Worm (Caenorhabditis elegans) whole organism, L1 larva: Measurements from ENCODE around the gene M01F1.9.

Experiments used
- C16A3.4 ChIP-seq: fragments of 150-350 bp; optimal IDR thresholded peaks from 2 replicates; lab custom pipeline; 2014; ENCODE audit warnings: missing biosample characterization, missing genetic modification characterization
- C34B4.2 ChIP-seq: sonication (generic microtip); optimal IDR thresholded peaks from 2 replicates; lab custom pipeline; 2017; ENCODE audit warnings: mild to moderate bottlenecking, missing genetic modification characterization, missing compliant biosample characterization
- alr-1 ChIP-seq: fragments of 200-800 bp; sonication (Bioruptor generic); optimal IDR thresholded peaks from 2 replicates; lab custom pipeline; 2018; ENCODE audit warnings: borderline replicate concordance, mild to moderate bottlenecking, missing genetic modification characterization, missing compliant biosample characterization
- blmp-1 ChIP-seq: fragments of 150-350 bp; optimal IDR thresholded peaks from 2 replicates; lab custom pipeline; 2014; ENCODE audit warnings: missing biosample characterization, missing genetic modification characterization
- ceh-63 ChIP-seq: fragments of 200-800 bp; sonication (Bioruptor generic); optimal IDR thresholded peaks from 2 replicates; lab custom pipeline; 2018; ENCODE audit warnings: mild to moderate bottlenecking, missing genetic modification characterization, missing compliant biosample characterization
- ceh-8 ChIP-seq: fragments of 200-800 bp; sonication (Bioruptor generic); optimal IDR thresholded peaks from 2 replicates; lab custom pipeline; 2018; ENCODE audit warnings: mild to moderate bottlenecking, missing genetic modification characterization, moderate library complexity, missing compliant biosample characterization
- ceh-82 ChIP-seq, 3 experiments: fragments of 150-350 bp in 1 of 3; sonication (generic microtip) in 2 of 3; optimal IDR thresholded peaks; 2 replicates each; lab custom pipeline; 2014 to 2017; ENCODE audit warnings: missing biosample characterization in 3 of 3, missing genetic modification characterization in 3 of 3
- dpl-1 ChIP-seq, 3 experiments: fragments of 150-350 bp in 2 of 3; sonication (generic microtip) in 1 of 3; optimal IDR thresholded peaks; 2 replicates each; lab custom pipeline; 2014 to 2017; ENCODE audit warnings: missing biosample characterization in 3 of 3, missing genetic modification characterization in 3 of 3, missing genetic modification reagents in 3 of 3
- efl-3 ChIP-seq: fragments of 200-800 bp; sonication (Bioruptor generic); optimal IDR thresholded peaks from 2 replicates; lab custom pipeline; 2018; ENCODE audit warnings: mild to moderate bottlenecking, missing genetic modification characterization, missing compliant biosample characterization
- egl-27 ChIP-seq, 2 experiments: fragments of 150-350 bp in 1 of 2; sonication (generic microtip); optimal IDR thresholded peaks; 3 replicates each; lab custom pipeline; 2017 to 2018; ENCODE audit warnings: missing biosample characterization in 2 of 2, missing genetic modification characterization in 2 of 2, missing genetic modification reagents in 2 of 2
- grh-1 ChIP-seq: fragments of 200-800 bp; sonication (Bioruptor generic); IDR thresholded peaks from 2 replicates; pipeline ENCODE4 v1.3.6; 2022; ENCODE audit warnings: missing genetic modification reagents, missing genetic modification characterization, missing compliant biosample characterization
- hlh-17 ChIP-seq: fragments of 200-800 bp; sonication (Bioruptor generic); optimal IDR thresholded peaks from 2 replicates; lab custom pipeline; 2018; ENCODE audit warnings: missing genetic modification characterization, mild to moderate bottlenecking, missing compliant biosample characterization, moderate library complexity, borderline replicate concordance
- hlh-4 ChIP-seq: sonication (generic microtip); optimal IDR thresholded peaks from 2 replicates; lab custom pipeline; 2016; ENCODE audit warnings: mild to moderate bottlenecking, missing genetic modification characterization, missing compliant biosample characterization
- hpl-2 ChIP-seq: fragments of 150-350 bp; optimal IDR thresholded peaks from 2 replicates; lab custom pipeline; 2014; ENCODE audit warnings: missing biosample characterization, missing genetic modification reagents, missing genetic modification characterization
- irx-1 ChIP-seq: sonication (generic microtip); optimal IDR thresholded peaks from 2 replicates; lab custom pipeline; 2016; ENCODE audit warnings: missing genetic modification characterization, missing compliant biosample characterization
- isw-1 ChIP-seq: fragments of 200-800 bp; sonication (Bioruptor generic); IDR thresholded peaks from 2 replicates; pipeline ENCODE4 v1.3.6; 2022; ENCODE audit warnings: missing genetic modification characterization, missing compliant biosample characterization
- lin-14 ChIP-seq: fragments of 200-800 bp; sonication (Bioruptor generic); optimal IDR thresholded peaks from 2 replicates; lab custom pipeline; 2018; ENCODE audit warnings: mild to moderate bottlenecking, missing genetic modification characterization, moderate library complexity, missing compliant biosample characterization
- lin-35 ChIP-seq, 2 experiments: fragments of 150-350 bp; optimal IDR thresholded peaks; 2 replicates each; lab custom pipeline; 2014; ENCODE audit warnings: missing biosample characterization in 2 of 2, missing genetic modification characterization in 2 of 2, missing genetic modification reagents in 2 of 2
- lin-39 ChIP-seq: fragments of 150-350 bp; optimal IDR thresholded peaks from 2 replicates; lab custom pipeline; 2014; ENCODE audit warnings: missing biosample characterization, missing genetic modification reagents, missing genetic modification characterization
- lir-3 ChIP-seq: sonication (generic microtip); optimal IDR thresholded peaks from 2 replicates; lab custom pipeline; 2016; ENCODE audit warnings: mild to moderate bottlenecking, missing genetic modification characterization, moderate library complexity, missing compliant biosample characterization; ENCODE audit not compliant: poor library complexity
- mab-9 ChIP-seq: fragments of 200-800 bp; sonication (Bioruptor generic); IDR thresholded peaks from 2 replicates; pipeline ENCODE4 v1.3.6; 2022; ENCODE audit warnings: missing genetic modification reagents, missing genetic modification characterization, missing compliant biosample characterization
- mdl-1 ChIP-seq, 2 experiments: fragments of 150-350 bp; optimal IDR thresholded peaks; 2 replicates each; lab custom pipeline; 2014 to 2017; ENCODE audit warnings: missing biosample characterization in 2 of 2, missing genetic modification characterization in 2 of 2, inconsistent platforms in 1 of 2
- mep-1 ChIP-seq: fragments of 150-350 bp; optimal IDR thresholded peaks from 2 replicates; lab custom pipeline; 2014; ENCODE audit warnings: missing biosample characterization, missing genetic modification characterization
- nhr-11 ChIP-seq: fragments of 150-350 bp; optimal IDR thresholded peaks from 2 replicates; lab custom pipeline; 2014; ENCODE audit warnings: missing biosample characterization, missing genetic modification characterization
- nhr-20 ChIP-seq: sonication (generic microtip); optimal IDR thresholded peaks from 2 replicates; lab custom pipeline; 2016; ENCODE audit warnings: mild to moderate bottlenecking, missing genetic modification characterization, missing compliant biosample characterization
- nhr-237 ChIP-seq: fragments of 150-350 bp; optimal IDR thresholded peaks from 2 replicates; lab custom pipeline; 2014; ENCODE audit warnings: missing biosample characterization, missing genetic modification characterization
- nhr-28 ChIP-seq: fragments of 150-350 bp; optimal IDR thresholded peaks from 2 replicates; lab custom pipeline; 2014; ENCODE audit warnings: missing biosample characterization, missing genetic modification characterization
- nhr-47 ChIP-seq: sonication (generic microtip); optimal IDR thresholded peaks from 2 replicates; lab custom pipeline; 2016; ENCODE audit warnings: mild to moderate bottlenecking, missing genetic modification characterization, moderate library complexity, missing compliant biosample characterization
- nhr-71 ChIP-seq: sonication (generic microtip); optimal IDR thresholded peaks from 2 replicates; lab custom pipeline; 2016; ENCODE audit warnings: mild to moderate bottlenecking, missing genetic modification characterization, moderate library complexity, missing compliant biosample characterization
- nhr-76 ChIP-seq: sonication (generic microtip); optimal IDR thresholded peaks from 2 replicates; lab custom pipeline; 2017; ENCODE audit warnings: missing biosample characterization, missing genetic modification characterization
- nhr-77 ChIP-seq: fragments of 150-350 bp; optimal IDR thresholded peaks from 2 replicates; lab custom pipeline; 2014; ENCODE audit warnings: missing biosample characterization, missing genetic modification characterization
- nhr-90 ChIP-seq: sonication (generic microtip); optimal IDR thresholded peaks from 2 replicates; lab custom pipeline; 2016; ENCODE audit warnings: mild to moderate bottlenecking, missing genetic modification characterization, missing compliant biosample characterization; ENCODE audit not compliant: poor library complexity
- pag-3 ChIP-seq: sonication (generic microtip); optimal IDR thresholded peaks from 2 replicates; lab custom pipeline; 2017; ENCODE audit warnings: missing genetic modification characterization, mild to moderate bottlenecking, missing compliant biosample characterization, antibody characterized with exemption, borderline replicate concordance; ENCODE audit not compliant: insufficient read depth
- pqm-1 ChIP-seq: sonication (generic microtip); optimal IDR thresholded peaks from 3 replicates; lab custom pipeline; 2017; ENCODE audit warnings: missing biosample characterization, missing genetic modification characterization
- skn-1 ChIP-seq: fragments of 150-350 bp; optimal IDR thresholded peaks from 2 replicates; lab custom pipeline; 2014; ENCODE audit warnings: missing biosample characterization, missing genetic modification characterization
- snpc-4 ChIP-seq: fragments of 150-350 bp; optimal IDR thresholded peaks from 2 replicates; lab custom pipeline; 2014; ENCODE audit warnings: missing biosample characterization, missing genetic modification characterization
- snu-23 ChIP-seq: sonication (generic microtip); optimal IDR thresholded peaks from 2 replicates; lab custom pipeline; 2016; ENCODE audit warnings: missing genetic modification characterization, missing compliant biosample characterization
- sox-4 ChIP-seq: sonication (generic microtip); optimal IDR thresholded peaks from 2 replicates; lab custom pipeline; 2016; ENCODE audit warnings: missing genetic modification characterization, missing compliant biosample characterization
- sptf-1 ChIP-seq: fragments of 150-350 bp; optimal IDR thresholded peaks from 2 replicates; lab custom pipeline; 2014; ENCODE audit warnings: missing biosample characterization, missing genetic modification characterization
- sup-37 ChIP-seq: fragments of 200-800 bp; sonication (Bioruptor generic); optimal IDR thresholded peaks from 2 replicates; lab custom pipeline; 2018; ENCODE audit warnings: mild to moderate bottlenecking, missing genetic modification characterization, missing compliant biosample characterization
- swsn-7 ChIP-seq: sonication (generic microtip); optimal IDR thresholded peaks from 2 replicates; lab custom pipeline; 2016; ENCODE audit warnings: missing genetic modification characterization, missing compliant biosample characterization
- tbx-2 ChIP-seq: sonication (generic microtip); optimal IDR thresholded peaks from 2 replicates; lab custom pipeline; 2016; ENCODE audit warnings: missing genetic modification characterization, missing compliant biosample characterization
- unc-130 ChIP-seq: fragments of 150-350 bp; optimal IDR thresholded peaks from 2 replicates; lab custom pipeline; 2017; ENCODE audit warnings: missing biosample characterization, missing genetic modification characterization, inconsistent platforms
- unc-30 ChIP-seq: sonication (generic microtip); optimal IDR thresholded peaks from 2 replicates; lab custom pipeline; 2017; ENCODE audit warnings: missing biosample characterization, missing genetic modification characterization
- unc-62 ChIP-seq: fragments of 150-350 bp; optimal IDR thresholded peaks from 2 replicates; lab custom pipeline; 2014; ENCODE audit warnings: missing biosample characterization, missing genetic modification reagents, missing genetic modification characterization
- unc-86 ChIP-seq: sonication (generic microtip); optimal IDR thresholded peaks from 2 replicates; lab custom pipeline; 2016; ENCODE audit warnings: missing genetic modification characterization, missing compliant biosample characterization
- vab-15 ChIP-seq: sonication (generic microtip); optimal IDR thresholded peaks from 2 replicates; lab custom pipeline; 2017; ENCODE audit warnings: missing genotype, mild to moderate bottlenecking, missing genetic modification characterization, missing compliant biosample characterization
- zag-1 ChIP-seq: fragments of 150-350 bp; optimal IDR thresholded peaks from 2 replicates; lab custom pipeline; 2014; ENCODE audit warnings: missing biosample characterization, missing genetic modification characterization
- ztf-11 ChIP-seq, 2 experiments: sonication (generic microtip); optimal IDR thresholded peaks; 2 replicates each; lab custom pipeline; 2016 to 2017; ENCODE audit warnings: missing genetic modification characterization in 2 of 2, missing biosample characterization in 1 of 2, missing compliant biosample characterization in 1 of 2
- ztf-4 ChIP-seq: fragments of 150-350 bp; optimal IDR thresholded peaks from 2 replicates; lab custom pipeline; 2014; ENCODE audit warnings: missing biosample characterization, missing genetic modification characterization

Gene M01F1.9

DNA sequence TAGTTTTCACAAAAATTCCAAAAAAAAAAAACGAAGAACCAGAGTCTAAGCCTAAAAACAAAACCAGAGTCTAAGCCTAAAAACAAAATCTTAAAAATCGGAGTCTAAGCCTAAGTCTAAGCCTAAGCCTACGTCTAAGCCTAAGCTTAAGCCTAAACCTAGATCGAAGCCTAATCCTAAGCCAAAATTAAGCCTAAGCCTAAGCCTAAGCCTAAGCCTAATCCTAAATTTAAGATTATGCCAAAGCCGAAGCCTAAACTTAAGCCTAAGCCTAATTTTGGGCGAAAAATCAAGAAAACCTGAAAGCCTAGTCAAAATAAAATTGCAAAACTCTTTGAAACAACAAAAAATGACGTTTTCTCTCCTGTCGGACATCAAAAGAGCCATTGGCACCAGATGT is 21.5 kb downstream of the M01F1.9 start:
- TF ChIP-seq nhr-76 (tag; lab: Kevin White, UChicago) (no peak), skn-1 (no peak), lin-35 (GFP tag; optimal IDR thresholded peaks at IDR 0.05; lab: Kevin White, UChicago) (no peak), lin-39 (tag; lab: Kevin White, UChicago) (no peak), mab-9 (GFP tag; lab: Robert Waterston, UW) (no peak), grh-1 (no peak), sox-4 (no peak), unc-62 (GFP tag; lab: Kevin White, UChicago) (no peak), hlh-17 (GFP tag; lab: Kevin White, UChicago) (no peak), efl-3 (no peak), alr-1 (tag; lab: Kevin White, UChicago) (no peak), unc-130 (no peak), ceh-82 (tag; optimal IDR thresholded peaks at IDR 0.05; lab: Kevin White, UChicago) (no peak), isw-1 (GFP tag; lab: Robert Waterston, UW) (no peak), pag-3 (tag; lab: Kevin White, UChicago) (no peak), nhr-71 (tag; lab: Kevin White, UChicago) (no peak), sptf-1 (no peak), blmp-1 (tag; lab: Kevin White, UChicago) (no peak), ceh-63 (GFP tag; lab: Kevin White, UChicago) (no peak)
- TF ChIP-seq, all 84 proteins: peak for 0

DNA sequence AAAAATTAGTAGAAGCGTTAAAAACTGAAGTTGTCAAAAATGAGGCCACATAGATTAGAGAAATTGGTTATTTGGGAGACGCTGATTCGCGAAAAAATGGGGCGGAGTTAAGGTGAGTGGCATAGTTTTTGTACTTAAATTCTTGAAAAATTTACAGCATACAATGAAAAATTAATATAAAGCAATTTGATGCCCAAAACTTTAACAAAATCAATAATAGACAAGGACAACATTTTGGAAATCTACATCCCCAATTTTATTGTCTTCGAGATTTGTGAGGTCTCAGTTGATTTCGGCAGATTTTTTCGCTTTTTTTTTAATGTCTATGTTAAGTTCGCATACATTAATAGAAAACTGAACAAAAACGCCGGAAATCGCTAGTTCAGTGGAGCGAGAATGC is 22.6 kb downstream of the M01F1.9 start:
- TF ChIP-seq dpl-1 (GFP tag; optimal IDR thresholded peaks at IDR 0.05; lab: Kevin White, UChicago) (no peak), egl-27 (tag; optimal IDR thresholded peaks at IDR 0.05; lab: Kevin White, UChicago) (no peak), nhr-28 (tag; lab: Kevin White, UChicago) (no peak), blmp-1 (tag; lab: Kevin White, UChicago) (no peak), hlh-17 (GFP tag; lab: Kevin White, UChicago) (no peak), snpc-4 (tag; lab: Kevin White, UChicago) (no peak), vab-15 (tag; lab: Kevin White, UChicago) (peak; percentile 11), skn-1 (no peak), hlh-4 (no peak), unc-30 (tag; lab: Kevin White, UChicago) (no peak), tbx-2 (tag; lab: Kevin White, UChicago) (peak; percentile 73), unc-86 (tag; lab: Kevin White, UChicago) (peak; percentile 54), sup-37 (no peak), pqm-1 (tag; lab: Kevin White, UChicago) (no peak), nhr-76 (tag; lab: Kevin White, UChicago) (no peak), efl-3 (peak; percentile 22), grh-1 (no peak), nhr-237 (tag; lab: Kevin White, UChicago) (no peak), lin-14 (GFP tag; lab: Kevin White, UChicago) (peak; percentile 41), ceh-8 (GFP tag; lab: Kevin White, UChicago) (no peak), hpl-2 (GFP tag; lab: Kevin White, UChicago) (no peak), nhr-11 (no peak), swsn-7 (tag; lab: Kevin White, UChicago) (peak; percentile 40), nhr-47 (peak; percentile 77), nhr-20 (peak; percentile 59), nhr-90 (tag; lab: Kevin White, UChicago) (peak; percentile 86), lin-35 (GFP tag; optimal IDR thresholded peaks at IDR 0.05; lab: Kevin White, UChicago) (peak in 1 of 2 experiments; percentile 11), pag-3 (tag; lab: Kevin White, UChicago) (no peak), mep-1 (no peak), ztf-11 (tag; optimal IDR thresholded peaks at IDR 0.05; lab: Kevin White, UChicago) (peak in 1 of 2 experiments; percentile 86), irx-1 (peak; percentile 31), zag-1 (tag; lab: Kevin White, UChicago) (no peak), sox-4 (peak; percentile 76), C16A3.4 (tag; lab: Kevin White, UChicago) (no peak), mdl-1 (tag; optimal IDR thresholded peaks at IDR 0.05; lab: Kevin White, UChicago) (no peak), ztf-4 (no peak), lir-3 (tag; lab: Kevin White, UChicago) (peak; percentile 82), snu-23 (GFP tag; lab: Kevin White, UChicago) (peak; percentile 48), nhr-77 (no peak), C34B4.2 (tag; lab: Kevin White, UChicago) (no peak)
